Fruit fly (Drosophila melanogaster) S2 (cell line): Measurements from ENCODE around the gene MED22.

ENCODE experiments used
- CG8478 ChIP-seq: fragments of >200 bp; optimal IDR thresholded peaks from 2 replicates; lab custom pipeline; 2018
- CTCF ChIP-seq, 2 experiments: fragments of >200 bp; optimal IDR thresholded peaks; 2 replicates each; lab custom pipeline; 2018

dm6 chrX:908763-909497, 19.0 kb upstream of the MED22 start:
- no peak for TF ChIP-seq CG8478 (lab: Kevin White, UChicago)
- TF ChIP-seq CTCF (optimal IDR thresholded peaks at IDR 0.05; lab: Kevin White, UChicago), result no peak
